Fruit fly (Drosophila melanogaster) S2 (cell line): Measurements from ENCODE around the gene anox.

ENCODE experiments used
- CG8478 ChIP-seq: fragments of >200 bp; optimal IDR thresholded peaks from 2 replicates; lab custom pipeline; 2018
- CTCF ChIP-seq, 2 experiments: fragments of >200 bp; optimal IDR thresholded peaks; 2 replicates each; lab custom pipeline; 2018

anox gene

dm6 chrX:21337057-21337456 lies 18.0 kb upstream of the anox start:
- no peak for TF ChIP-seq CTCF (optimal IDR thresholded peaks at IDR 0.05; lab: Kevin White, UChicago)
- no peak for TF ChIP-seq CG8478

- TF ChIP-seq CG8478 (no peak), CTCF (optimal IDR thresholded peaks at IDR 0.05; lab: Kevin White, UChicago) (no peak)
Observed at dm6 chrX:21334522-21335104, 15.5 kb upstream of the anox start.

- TF ChIP-seq CG8478 (no peak), CTCF (optimal IDR thresholded peaks at IDR 0.05; lab: Kevin White, UChicago) (no peak)
Observed at dm6 chrX:21333135-21333534, 14.0 kb upstream of the anox start.

dm6 chrX:21323933-21324688 lies 5.0 kb upstream of the anox start, which contains the start of the genes Dd and CG1486:
TSS of gene Dd (minus strand) at chrX:21324009.
TSS of gene CG1486 (plus strand) at chrX:21324046.
- TF ChIP-seq CTCF (optimal IDR thresholded peaks at IDR 0.05; lab: Kevin White, UChicago) (peak in 1 of 2 experiments; percentile 23), CG8478 (no peak)

- no peak for TF ChIP-seq CTCF (optimal IDR thresholded peaks at IDR 0.05; lab: Kevin White, UChicago)
- TF ChIP-seq CG8478: no peak
Observed at dm6 chrX:21323171-21323695, 4.1 kb upstream of the anox start.

- TF ChIP-seq CG8478 (no peak), CTCF (optimal IDR thresholded peaks at IDR 0.05; lab: Kevin White, UChicago) (no peak)
Observed at dm6 chrX:21322289-21322981, 3.3 kb upstream of the anox start.

dm6 chrX:21317422-21317821 lies 1.7 kb downstream of the anox start, which contains the start of gene CG1801:
TSS of gene CG1801 (minus strand) at chrX:21317522.
- TF ChIP-seq CG8478 (no peak), CTCF (optimal IDR thresholded peaks at IDR 0.05; lab: Kevin White, UChicago) (no peak)

dm6 chrX:21315852-21316251 lies 3.2 kb downstream of the anox start, which contains the start of gene Rpt6:
TSS of gene Rpt6 (plus strand) at chrX:21316052.
- TF ChIP-seq CTCF (optimal IDR thresholded peaks at IDR 0.05; lab: Kevin White, UChicago) (peak in 1 of 2 experiments; percentile 15), CG8478 (no peak)

dm6 chrX:21306485-21307142 lies 12.5 kb downstream of the anox start, which contains the start of gene Abca3:
TSS of gene Abca3 (minus strand) at chrX:21306665.
- TF ChIP-seq CG8478: no peak
- TF ChIP-seq CTCF (optimal IDR thresholded peaks at IDR 0.05; lab: Kevin White, UChicago): no peak

- TF ChIP-seq CG8478: no peak
- no peak for TF ChIP-seq CTCF (optimal IDR thresholded peaks at IDR 0.05; lab: Kevin White, UChicago)
Observed at dm6 chrX:21285001-21285400, 34.1 kb downstream of the anox start, which contains the start of gene CG1494. TSS of gene CG1494 (plus strand) at chrX:21285301.

- TF ChIP-seq CG8478 (no peak), CTCF (optimal IDR thresholded peaks at IDR 0.05; lab: Kevin White, UChicago) (no peak)
Observed at dm6 chrX:21282035-21282434, 37.1 kb downstream of the anox start.

- TF ChIP-seq CG8478 (peak; percentile 23), CTCF (optimal IDR thresholded peaks at IDR 0.05; lab: Kevin White, UChicago) (no peak)
Observed at dm6 chrX:21281039-21281911, 37.8 kb downstream of the anox start, which contains the start of gene Mnr. TSS of gene Mnr (minus strand) at chrX:21281171.

dm6 chrX:21280629-21281028 lies 38.5 kb downstream of the anox start:
- no peak for TF ChIP-seq CTCF (optimal IDR thresholded peaks at IDR 0.05; lab: Kevin White, UChicago)
- no peak for TF ChIP-seq CG8478
